Worm (Caenorhabditis elegans): ENCODE data around the gene K06G5.3.

DNA sequence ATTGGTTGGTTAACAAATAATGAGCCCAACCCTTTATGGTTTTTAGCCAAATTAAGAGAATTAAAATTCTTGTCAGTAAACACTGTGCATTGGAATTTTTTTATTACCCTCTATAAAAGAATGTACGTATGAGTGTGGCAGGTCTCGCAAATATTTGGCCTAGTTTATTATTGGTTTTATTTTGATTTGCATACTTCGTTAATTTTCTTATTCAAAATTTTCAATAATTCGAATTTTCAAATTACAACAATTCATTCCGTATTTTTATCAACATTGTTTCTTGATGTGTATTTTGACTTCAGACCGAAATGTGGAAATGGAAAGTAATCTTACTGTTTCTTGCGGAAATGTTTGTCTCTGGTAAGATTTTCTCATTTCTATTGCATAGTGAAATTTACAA lies 34.6 kb upstream of the K06G5.3 start, which contains the start of gene E02H4.4:
- TF ChIP-seq ztf-22 (GFP tag; optimal IDR thresholded peaks at IDR 0.05) (no peak), snpc-4 (GFP tag; optimal IDR thresholded peaks at IDR 0.05) (no peak), snpc-4 (tag; optimal IDR thresholded peaks at IDR 0.05) (no peak), xnd-1 (tag; optimal IDR thresholded peaks at IDR 0.05) (no peak), unc-130 (GFP tag; optimal IDR thresholded peaks at IDR 0.05) (no peak), snpc-1.3 (tag; optimal IDR thresholded peaks at IDR 0.05; ENCODE audit: insufficient read depth) (no peak), dpl-1 (GFP tag; optimal IDR thresholded peaks at IDR 0.05) (no peak), cebp-2 (GFP tag; IDR thresholded peaks at IDR 0.05) (no peak), let-607 (tag; optimal IDR thresholded peaks at IDR 0.05) (no peak), hlh-26 (GFP tag; conservative IDR thresholded peaks at IDR 0.05) (no peak), rpc-1 (optimal IDR thresholded peaks at IDR 0.05) (no peak), rpc-1 (tag; optimal IDR thresholded peaks at IDR 0.05) (no peak), ama-1 (optimal IDR thresholded peaks at IDR 0.05) (no peak), ama-1 (GFP tag; optimal IDR thresholded peaks at IDR 0.05) (no peak), ceh-100 (GFP tag; IDR thresholded peaks at IDR 0.05) (no peak), zim-3 (tag; optimal IDR thresholded peaks at IDR 0.05) (no peak)

All from whole organism, young adult.